Worm (Caenorhabditis elegans) whole organism, late embryonic: ENCODE measurements around the gene F54D12.2.

Experiments used
- F13H6.1 ChIP-seq: sonication (generic microtip); optimal IDR thresholded peaks from 2 replicates; lab custom pipeline; 2016; ENCODE audit warnings: missing genetic modification characterization, missing compliant biosample characterization
- K09A11.1 ChIP-seq: sonication (generic microtip); optimal IDR thresholded peaks from 2 replicates; lab custom pipeline; 2017; ENCODE audit warnings: antibody characterized with exemption, mild to moderate bottlenecking, missing genetic modification characterization, missing compliant biosample characterization; ENCODE audit not compliant: insufficient read depth
- ahr-1 ChIP-seq: sonication (generic microtip); optimal IDR thresholded peaks from 2 replicates; lab custom pipeline; 2016; ENCODE audit warnings: missing genetic modification characterization, missing compliant biosample characterization
- ceh-18 ChIP-seq: sonication (generic microtip); optimal IDR thresholded peaks from 2 replicates; lab custom pipeline; 2016; ENCODE audit warnings: missing genetic modification characterization, missing compliant biosample characterization
- ceh-24 ChIP-seq: sonication (generic microtip); optimal IDR thresholded peaks from 2 replicates; lab custom pipeline; 2016; ENCODE audit warnings: mild to moderate bottlenecking, missing genetic modification characterization, missing compliant biosample characterization
- ceh-31 ChIP-seq: sonication (generic microtip); optimal IDR thresholded peaks from 2 replicates; lab custom pipeline; 2016; ENCODE audit warnings: missing genetic modification characterization, missing compliant biosample characterization
- ceh-34 ChIP-seq: sonication (generic microtip); optimal IDR thresholded peaks from 2 replicates; lab custom pipeline; 2016; ENCODE audit warnings: mild to moderate bottlenecking, missing genetic modification characterization, missing compliant biosample characterization
- ceh-45 ChIP-seq: fragments of 200-800 bp; sonication (Bioruptor generic); IDR thresholded peaks from 2 replicates; pipeline ENCODE4 v1.3.6; 2022; ENCODE audit warnings: missing genetic modification reagents, missing genetic modification characterization, missing compliant biosample characterization
- ceh-48 ChIP-seq: sonication (generic microtip); optimal IDR thresholded peaks from 2 replicates; lab custom pipeline; 2016; ENCODE audit warnings: missing genetic modification characterization, inconsistent platforms, missing compliant biosample characterization
- ceh-6 ChIP-seq: fragments of 200-800 bp; sonication (Bioruptor generic); optimal IDR thresholded peaks from 2 replicates; lab custom pipeline; 2018; ENCODE audit warnings: mild to moderate bottlenecking, missing genetic modification characterization, missing compliant biosample characterization
- che-1 ChIP-seq: sonication (generic microtip); optimal IDR thresholded peaks from 2 replicates; lab custom pipeline; 2016; ENCODE audit warnings: mild to moderate bottlenecking, missing genetic modification characterization, missing compliant biosample characterization
- dmd-4 ChIP-seq: sonication (generic microtip); optimal IDR thresholded peaks from 2 replicates; lab custom pipeline; 2016; ENCODE audit warnings: borderline replicate concordance, missing genetic modification characterization, missing compliant biosample characterization
- dve-1 ChIP-seq: sonication (generic microtip); optimal IDR thresholded peaks from 2 replicates; lab custom pipeline; 2017; ENCODE audit warnings: antibody characterized with exemption, mild to moderate bottlenecking, missing genetic modification characterization, missing compliant biosample characterization
- elt-2 ChIP-seq: sonication (generic microtip); optimal IDR thresholded peaks from 2 replicates; lab custom pipeline; 2016; ENCODE audit warnings: missing genetic modification reagents, missing genetic modification characterization, missing compliant biosample characterization
- elt-4 ChIP-seq: sonication (generic microtip); optimal IDR thresholded peaks from 2 replicates; lab custom pipeline; 2016; ENCODE audit warnings: missing genetic modification characterization, missing compliant biosample characterization
- ets-4 ChIP-seq: sonication (generic microtip); optimal IDR thresholded peaks from 2 replicates; lab custom pipeline; 2016; ENCODE audit warnings: missing genetic modification characterization, missing compliant biosample characterization
- eyg-1 ChIP-seq: sonication (generic microtip); optimal IDR thresholded peaks from 2 replicates; lab custom pipeline; 2016; ENCODE audit warnings: missing genotype, missing genetic modification characterization, missing compliant biosample characterization
- fkh-10 ChIP-seq: fragments of 150-350 bp; optimal IDR thresholded peaks from 2 replicates; lab custom pipeline; 2014; ENCODE audit warnings: missing biosample characterization, missing genetic modification reagents, missing genetic modification characterization
- fkh-6 ChIP-seq: sonication (generic microtip); optimal IDR thresholded peaks from 2 replicates; lab custom pipeline; 2016; ENCODE audit warnings: missing genetic modification characterization, missing compliant biosample characterization
- gmeb-2 ChIP-seq: sonication (generic microtip); optimal IDR thresholded peaks from 2 replicates; lab custom pipeline; 2016; ENCODE audit warnings: missing genetic modification characterization, inconsistent platforms, missing compliant biosample characterization
- hlh-15 ChIP-seq: sonication (generic microtip); optimal IDR thresholded peaks from 2 replicates; lab custom pipeline; 2016; ENCODE audit warnings: missing genetic modification characterization, missing compliant biosample characterization
- lim-6 ChIP-seq: sonication (generic microtip); optimal IDR thresholded peaks from 2 replicates; lab custom pipeline; 2016; ENCODE audit warnings: missing genetic modification characterization, missing compliant biosample characterization
- lin-11 ChIP-seq: fragments of 200-800 bp; sonication (Bioruptor generic); optimal IDR thresholded peaks from 2 replicates; lab custom pipeline; 2018; ENCODE audit warnings: mild to moderate bottlenecking, missing genetic modification characterization, missing compliant biosample characterization
- madf-2 ChIP-seq: sonication (generic microtip); optimal IDR thresholded peaks from 2 replicates; lab custom pipeline; 2017; ENCODE audit warnings: missing genetic modification characterization, missing compliant biosample characterization
- nhr-232 ChIP-seq: sonication (generic microtip); optimal IDR thresholded peaks from 2 replicates; lab custom pipeline; 2016; ENCODE audit warnings: missing genetic modification characterization, missing compliant biosample characterization
- npax-4 ChIP-seq: sonication (generic microtip); optimal IDR thresholded peaks from 2 replicates; lab custom pipeline; 2016; ENCODE audit warnings: missing genetic modification characterization, missing compliant biosample characterization
- pat-9 ChIP-seq: fragments of 200-800 bp; sonication (Bioruptor generic); optimal IDR thresholded peaks from 2 replicates; lab custom pipeline; 2018; ENCODE audit warnings: mild to moderate bottlenecking, missing genetic modification characterization, moderate library complexity, missing compliant biosample characterization
- pax-1 ChIP-seq: fragments of 150-350 bp; optimal IDR thresholded peaks from 2 replicates; lab custom pipeline; 2014; ENCODE audit warnings: missing biosample characterization, missing genetic modification characterization
- pha-2 ChIP-seq: sonication (generic microtip); optimal IDR thresholded peaks from 2 replicates; lab custom pipeline; 2017; ENCODE audit warnings: mild to moderate bottlenecking, missing genetic modification characterization, missing compliant biosample characterization
- pha-4 ChIP-seq: fragments of 150-350 bp; optimal IDR thresholded peaks from 2 replicates; lab custom pipeline; 2018; ENCODE audit warnings: missing biosample characterization, missing genetic modification reagents, missing genetic modification characterization
- pqm-1 ChIP-seq: sonication (generic microtip); optimal IDR thresholded peaks from 2 replicates; lab custom pipeline; 2016; ENCODE audit warnings: missing genetic modification characterization, missing compliant biosample characterization
- rnt-1 ChIP-seq: sonication (generic microtip); optimal IDR thresholded peaks from 2 replicates; lab custom pipeline; 2016; ENCODE audit warnings: missing genetic modification characterization, missing compliant biosample characterization
- sdc-2 ChIP-seq: sonication (generic microtip); optimal IDR thresholded peaks from 2 replicates; lab custom pipeline; 2016; ENCODE audit warnings: missing genotype, missing genetic modification characterization, missing compliant biosample characterization
- unc-3 ChIP-seq, 2 experiments: fragments of 200-800 bp in 1 of 2; sonication (Bioruptor generic) in 1 of 2; sonication (generic microtip) in 1 of 2; conservative IDR thresholded peaks in 1 of 2; optimal IDR thresholded peaks in 1 of 2; 2 replicates each; pipeline versions ENCODE4 v1.3.6 to Lab custom; 2016 to 2022; ENCODE audit warnings: missing compliant biosample characterization in 2 of 2, missing genetic modification characterization in 2 of 2, missing genetic modification reagents in 1 of 2
- unc-55 ChIP-seq: sonication (generic microtip); optimal IDR thresholded peaks from 2 replicates; lab custom pipeline; 2017; ENCODE audit warnings: missing biosample characterization, missing genetic modification reagents, missing genetic modification characterization
- ztf-16 ChIP-seq: sonication (generic microtip); optimal IDR thresholded peaks from 2 replicates; lab custom pipeline; 2017; ENCODE audit warnings: missing genetic modification characterization, missing compliant biosample characterization

The F54D12.2 gene

ce11 chrII:1362423-1362822, 36.1 kb upstream of the F54D12.2 start:
- no peak for TF ChIP-seq ceh-6 (GFP tag; lab: Kevin White, UChicago)
- no peak for TF ChIP-seq ceh-24
- no peak for TF ChIP-seq rnt-1 (tag; lab: Kevin White, UChicago)
- no peak for TF ChIP-seq hlh-15 (tag; lab: Kevin White, UChicago)
- no peak for TF ChIP-seq che-1
- no peak for TF ChIP-seq K09A11.1 (tag; lab: Kevin White, UChicago)
- TF ChIP-seq dve-1 = no peak
- TF ChIP-seq elt-2 (tag; lab: Kevin White, UChicago) = no peak
- no peak for TF ChIP-seq lim-6 (tag; lab: Kevin White, UChicago)
- no peak for TF ChIP-seq pqm-1
- TF ChIP-seq pat-9 (tag; lab: Kevin White, UChicago) = no peak
- TF ChIP-seq ceh-31 (tag; lab: Kevin White, UChicago) = no peak
- TF ChIP-seq sdc-2 (tag; lab: Kevin White, UChicago) = no peak

DNA sequence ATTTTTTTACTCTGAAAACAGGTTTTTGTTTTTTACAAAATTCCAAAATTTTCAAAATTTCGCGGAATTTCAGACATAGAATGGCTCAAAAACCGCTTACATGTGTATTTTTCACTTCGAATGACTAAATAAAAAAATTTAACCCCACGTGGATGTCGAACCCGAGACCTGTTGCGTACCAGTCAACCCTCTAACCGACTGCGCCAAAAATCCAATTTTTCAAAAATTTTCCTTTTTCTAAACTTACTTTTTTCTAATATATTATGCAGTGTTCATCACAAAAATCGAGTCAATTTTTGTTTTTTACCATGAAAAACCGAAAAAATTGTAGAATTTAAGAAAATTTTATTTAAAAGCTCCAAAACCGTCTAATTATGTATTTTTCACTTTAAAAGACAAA, 32.5 kb upstream of the F54D12.2 start:
- TF ChIP-seq nhr-232 (no peak), pqm-1 (no peak)

- TF ChIP-seq madf-2 (no peak), sdc-2 (tag; lab: Kevin White, UChicago) (no peak), fkh-6 (no peak)
Observed at ce11 chrII:1368756-1369155, 29.7 kb upstream of the F54D12.2 start.

- TF ChIP-seq ahr-1 (tag; lab: Kevin White, UChicago) (no peak), npax-4 (tag; lab: Kevin White, UChicago) (no peak), unc-55 (GFP tag; lab: Kevin White, UChicago) (no peak), dmd-4 (no peak), elt-4 (tag; lab: Kevin White, UChicago) (no peak), F13H6.1 (tag; lab: Kevin White, UChicago) (no peak), dve-1 (no peak), pha-2 (tag; lab: Kevin White, UChicago) (no peak), eyg-1 (no peak)
- TF ChIP-seq, all 69 proteins: peak for 0
Observed at ce11 chrII:1369322-1369721, 29.2 kb upstream of the F54D12.2 start.

DNA sequence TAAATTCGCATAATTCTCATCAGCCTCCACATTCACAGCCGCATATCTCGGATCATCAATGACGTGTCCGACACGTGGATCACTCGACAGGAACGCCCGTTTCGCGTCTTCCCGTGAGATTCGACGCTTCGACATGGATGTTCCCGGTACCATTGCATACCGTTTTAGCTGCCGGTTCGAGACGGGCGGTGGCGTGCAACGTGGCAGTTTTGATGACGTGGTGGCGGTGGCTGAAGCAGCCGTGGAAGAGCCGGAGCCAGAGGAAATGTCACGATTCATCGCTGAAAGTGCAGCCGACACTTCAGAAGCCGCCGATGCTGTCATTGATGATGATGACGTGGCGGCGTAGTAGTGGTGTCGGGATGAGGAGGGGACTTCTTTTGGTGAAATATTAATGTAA, 27.0 kb upstream of the F54D12.2 start:
- TF ChIP-seq pha-4 (tag; lab: Kevin White, UChicago) (no peak), unc-3 (GFP tag; conservative IDR thresholded peaks at IDR 0.05; lab: Robert Waterston, UW) (no peak), unc-3 (tag; optimal IDR thresholded peaks at IDR 0.05; lab: Kevin White, UChicago) (no peak), lin-11 (no peak), ceh-6 (GFP tag; lab: Kevin White, UChicago) (no peak), unc-55 (GFP tag; lab: Kevin White, UChicago) (no peak), ets-4 (tag; lab: Kevin White, UChicago) (no peak), ceh-48 (tag; lab: Kevin White, UChicago) (no peak), fkh-10 (GFP tag; lab: Kevin White, UChicago) (no peak), ceh-18 (no peak), gmeb-2 (no peak), sdc-2 (tag; lab: Kevin White, UChicago) (no peak), ztf-16 (tag; lab: Kevin White, UChicago) (no peak), ceh-45 (GFP tag; lab: Robert Waterston, UW) (no peak), ceh-34 (tag; lab: Kevin White, UChicago) (no peak), pax-1 (tag; lab: Kevin White, UChicago) (no peak), npax-4 (tag; lab: Kevin White, UChicago) (no peak)
